Worm (Caenorhabditis elegans) whole organism, mixed stage, embryonic: Measurements from ENCODE around the gene W10G6.1.

Source experiments
- M03D4.4 ChIP-seq: sonication (generic microtip); optimal IDR thresholded peaks from 2 replicates; lab custom pipeline; 2017; ENCODE audit warnings: mild to moderate bottlenecking, missing genetic modification characterization, missing compliant biosample characterization
- bed-3 ChIP-seq: fragments of 200-800 bp; sonication (Bioruptor generic); optimal IDR thresholded peaks from 3 replicates; lab custom pipeline; 2018; ENCODE audit warnings: mild to moderate bottlenecking, missing genetic modification characterization, moderate library complexity, missing compliant biosample characterization
- blmp-1 ChIP-seq: fragments of 150-350 bp; optimal IDR thresholded peaks from 2 replicates; lab custom pipeline; 2014; ENCODE audit warnings: missing biosample characterization, missing genetic modification characterization
- ceh-39 ChIP-seq: fragments of 150-350 bp; optimal IDR thresholded peaks from 2 replicates; lab custom pipeline; 2014; ENCODE audit warnings: missing biosample characterization, missing genetic modification characterization
- ceh-43 ChIP-seq: fragments of 200-800 bp; sonication (Bioruptor generic); optimal IDR thresholded peaks from 2 replicates; lab custom pipeline; 2018; ENCODE audit warnings: mild to moderate bottlenecking, missing genetic modification characterization, moderate library complexity, missing compliant biosample characterization
- ces-1 ChIP-seq: fragments of 150-350 bp; optimal IDR thresholded peaks from 2 replicates; lab custom pipeline; 2014; ENCODE audit warnings: missing biosample characterization, missing genetic modification reagents, missing genetic modification characterization
- cnd-1 ChIP-seq: fragments of 200-800 bp; sonication (Bioruptor generic); optimal IDR thresholded peaks from 2 replicates; lab custom pipeline; 2018; ENCODE audit warnings: mild to moderate bottlenecking, missing genetic modification characterization, missing compliant biosample characterization
- drap-1 ChIP-seq: fragments of 200-800 bp; sonication (Bioruptor generic); optimal IDR thresholded peaks from 3 replicates; lab custom pipeline; 2018; ENCODE audit warnings: mild to moderate bottlenecking, missing genetic modification characterization, missing compliant biosample characterization
- flh-1 ChIP-seq: fragments of 200-800 bp; sonication (Bioruptor generic); optimal IDR thresholded peaks from 2 replicates; lab custom pipeline; 2018; ENCODE audit warnings: mild to moderate bottlenecking, missing genetic modification characterization, moderate library complexity, missing compliant biosample characterization
- ham-2 ChIP-seq: fragments of 200-800 bp; sonication (Bioruptor generic); optimal IDR thresholded peaks from 2 replicates; lab custom pipeline; 2018; ENCODE audit warnings: mild to moderate bottlenecking, missing genetic modification characterization, missing compliant biosample characterization
- hlh-1 ChIP-seq: fragments of 150-350 bp; optimal IDR thresholded peaks from 2 replicates; lab custom pipeline; 2014; ENCODE audit warnings: missing biosample characterization, missing genetic modification reagents, missing genetic modification characterization
- lin-13 ChIP-seq: fragments of 150-350 bp; optimal IDR thresholded peaks from 2 replicates; lab custom pipeline; 2014; ENCODE audit warnings: missing biosample characterization, missing genetic modification characterization
- lin-32 ChIP-seq: fragments of 200-800 bp; sonication (Bioruptor generic); optimal IDR thresholded peaks from 2 replicates; lab custom pipeline; 2018; ENCODE audit warnings: mild to moderate bottlenecking, missing genetic modification characterization, missing compliant biosample characterization
- lsy-2 ChIP-seq: fragments of 150-350 bp; optimal IDR thresholded peaks from 2 replicates; lab custom pipeline; 2014; ENCODE audit warnings: missing biosample characterization, missing genetic modification characterization
- mab-5 ChIP-seq: fragments of 150-350 bp; optimal IDR thresholded peaks from 2 replicates; lab custom pipeline; 2014; ENCODE audit warnings: missing biosample characterization, missing genetic modification characterization
- mep-1 ChIP-seq: fragments of 150-350 bp; optimal IDR thresholded peaks from 2 replicates; lab custom pipeline; 2017; ENCODE audit warnings: missing biosample characterization, missing genetic modification reagents, missing genetic modification characterization, inconsistent platforms
- mls-2 ChIP-seq: sonication (generic microtip); optimal IDR thresholded peaks from 2 replicates; lab custom pipeline; 2016; ENCODE audit warnings: mild to moderate bottlenecking, missing genetic modification characterization, moderate library complexity, missing compliant biosample characterization
- nhr-12 ChIP-seq: fragments of 150-350 bp; optimal IDR thresholded peaks from 2 replicates; lab custom pipeline; 2014; ENCODE audit warnings: missing biosample characterization, missing genetic modification characterization
- nhr-2 ChIP-seq: fragments of 150-350 bp; optimal IDR thresholded peaks from 2 replicates; lab custom pipeline; 2014; ENCODE audit warnings: missing biosample characterization, missing genetic modification characterization
- nhr-237 ChIP-seq: fragments of 150-350 bp; optimal IDR thresholded peaks from 2 replicates; lab custom pipeline; 2014; ENCODE audit warnings: missing biosample characterization, missing genetic modification characterization
- nhr-28 ChIP-seq: fragments of 150-350 bp; optimal IDR thresholded peaks from 2 replicates; lab custom pipeline; 2014; ENCODE audit warnings: missing biosample characterization, missing genetic modification characterization
- nhr-76 ChIP-seq: sonication (generic microtip); optimal IDR thresholded peaks from 2 replicates; lab custom pipeline; 2017; ENCODE audit warnings: missing biosample characterization, missing genetic modification characterization
- pha-4 ChIP-seq: fragments of 150-350 bp; optimal IDR thresholded peaks from 2 replicates; lab custom pipeline; 2018; ENCODE audit warnings: missing biosample characterization, missing genetic modification reagents, missing genetic modification characterization
- snpc-4 ChIP-seq: fragments of 150-350 bp; optimal IDR thresholded peaks from 2 replicates; lab custom pipeline; 2014; ENCODE audit warnings: missing biosample characterization, missing genetic modification characterization
- sptf-1 ChIP-seq: sonication (generic microtip); optimal IDR thresholded peaks from 2 replicates; lab custom pipeline; 2017; ENCODE audit warnings: mild to moderate bottlenecking, missing genetic modification characterization, moderate library complexity, missing compliant biosample characterization
- unc-120 ChIP-seq: sonication (generic microtip); optimal IDR thresholded peaks from 2 replicates; lab custom pipeline; 2017; ENCODE audit warnings: missing genetic modification characterization, missing compliant biosample characterization; ENCODE audit not compliant: poor library complexity, severe bottlenecking
- unc-39 ChIP-seq: fragments of 150-350 bp; optimal IDR thresholded peaks from 2 replicates; lab custom pipeline; 2014; ENCODE audit warnings: missing biosample characterization, missing genetic modification characterization
- unc-62 ChIP-seq: fragments of 150-350 bp; optimal IDR thresholded peaks from 2 replicates; lab custom pipeline; 2014; ENCODE audit warnings: missing biosample characterization, missing genetic modification reagents, missing genetic modification characterization
- zip-8 ChIP-seq: fragments of 150-350 bp; optimal IDR thresholded peaks from 2 replicates; lab custom pipeline; 2014; ENCODE audit warnings: missing biosample characterization, missing genetic modification characterization
- ztf-11 ChIP-seq: fragments of 150-350 bp; optimal IDR thresholded peaks from 2 replicates; lab custom pipeline; 2014; ENCODE audit warnings: missing biosample characterization, missing genetic modification characterization

The W10G6.1 gene

DNA sequence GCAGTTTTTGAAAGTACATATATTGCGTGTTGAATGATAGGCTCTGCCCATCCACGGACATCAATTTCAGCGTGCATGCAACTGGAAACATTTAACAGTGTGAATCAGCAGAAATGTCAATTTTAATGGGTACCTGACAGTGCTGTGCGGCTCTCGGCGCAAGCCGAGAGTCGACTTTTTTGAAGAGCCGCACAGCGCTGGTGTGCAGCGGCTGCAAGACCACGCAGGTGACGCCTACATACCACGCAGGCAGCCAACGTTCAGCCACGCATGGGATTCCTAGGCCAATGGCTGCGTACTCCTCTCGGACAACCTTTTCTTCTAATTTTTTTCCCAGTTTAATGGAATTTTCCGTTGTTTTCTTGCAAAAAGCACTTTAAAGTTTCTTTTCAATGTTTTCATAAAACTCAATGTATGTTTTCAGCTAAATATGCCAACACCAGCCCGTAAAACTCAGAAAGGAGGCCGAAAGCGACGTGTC, at the start of gene W10G6.1:
Gene W10G6.1 (plus strand): TSS at position 431 of the 481 bp plus-strand sequence.
- TF ChIP-seq drap-1 (no peak), bed-3 (GFP tag; lab: Kevin White, UChicago) (no peak), mls-2 (tag; lab: Kevin White, UChicago) (no peak), lsy-2 (no peak), unc-62 (GFP tag; lab: Kevin White, UChicago) (no peak), sptf-1 (tag; lab: Kevin White, UChicago) (no peak)
- TF ChIP-seq, all 35 proteins: peak for 0

DNA sequence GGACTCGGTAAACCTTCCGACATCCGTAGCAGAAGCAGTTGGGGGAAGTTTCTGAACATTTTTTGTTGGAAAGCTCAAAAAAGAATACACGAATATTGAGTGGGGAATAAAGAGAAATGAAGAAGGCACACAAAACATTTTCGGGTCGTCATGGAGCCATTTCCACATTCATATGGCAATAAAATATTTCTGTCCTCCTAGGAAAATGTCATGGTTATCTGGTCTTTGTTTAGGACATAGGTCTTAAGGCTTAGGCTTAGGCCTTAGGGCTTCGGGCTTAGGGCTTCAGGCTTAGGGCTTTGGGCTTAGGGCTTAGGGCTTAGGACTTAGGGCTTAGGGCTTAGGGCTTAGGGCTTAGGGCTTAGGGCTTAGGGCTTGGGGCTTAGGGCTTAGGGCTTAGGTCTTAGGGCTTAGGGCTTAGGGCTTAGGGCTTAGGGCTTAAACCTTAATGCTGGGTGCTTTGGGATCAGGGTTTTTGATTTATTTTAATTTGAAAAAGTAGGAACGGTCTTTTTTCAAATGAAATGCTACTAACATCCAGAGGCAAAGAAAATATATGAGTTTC, 45.7 kb upstream of the W10G6.1 start, which contains the start of gene R11.3:
Gene R11.3 (minus strand): TSS at position 51 of the 565 bp plus-strand sequence.
- TF ChIP-seq unc-39 (tag; lab: Kevin White, UChicago) (no peak), mls-2 (tag; lab: Kevin White, UChicago) (no peak), lsy-2 (no peak), pha-4 (no peak), mab-5 (tag; lab: Kevin White, UChicago) (no peak), ceh-39 (no peak), mep-1 (no peak), unc-62 (GFP tag; lab: Kevin White, UChicago) (no peak), ceh-43 (no peak), cnd-1 (tag; lab: Kevin White, UChicago) (no peak), nhr-12 (tag; lab: Kevin White, UChicago) (no peak), snpc-4 (tag; lab: Kevin White, UChicago) (no peak), ham-2 (GFP tag; lab: Kevin White, UChicago) (no peak), nhr-76 (no peak)

DNA sequence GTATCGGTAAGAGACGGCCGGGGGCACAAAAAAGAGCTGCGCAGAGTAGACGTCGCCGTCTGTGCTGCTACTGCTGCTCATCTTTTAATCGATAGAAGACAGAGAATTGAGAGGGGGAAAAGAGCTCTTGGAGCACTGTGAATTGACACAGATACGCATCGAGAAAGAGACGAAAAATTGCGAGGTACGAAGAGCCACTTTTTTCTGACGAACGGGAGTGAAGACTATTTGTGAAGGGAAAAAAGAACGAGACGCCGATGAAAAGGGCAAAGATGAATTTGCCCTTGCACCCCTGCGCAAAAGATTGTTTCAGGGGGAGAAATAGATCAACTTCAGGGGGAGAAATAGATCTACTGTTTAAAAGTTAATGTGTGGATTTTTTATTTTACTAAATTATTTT, 42.8 kb upstream of the W10G6.1 start:
- TF ChIP-seq nhr-76 = no peak
- TF ChIP-seq cnd-1 (tag; lab: Kevin White, UChicago) = peak; percentile 19
- TF ChIP-seq sptf-1 (tag; lab: Kevin White, UChicago) = peak; percentile 36

DNA sequence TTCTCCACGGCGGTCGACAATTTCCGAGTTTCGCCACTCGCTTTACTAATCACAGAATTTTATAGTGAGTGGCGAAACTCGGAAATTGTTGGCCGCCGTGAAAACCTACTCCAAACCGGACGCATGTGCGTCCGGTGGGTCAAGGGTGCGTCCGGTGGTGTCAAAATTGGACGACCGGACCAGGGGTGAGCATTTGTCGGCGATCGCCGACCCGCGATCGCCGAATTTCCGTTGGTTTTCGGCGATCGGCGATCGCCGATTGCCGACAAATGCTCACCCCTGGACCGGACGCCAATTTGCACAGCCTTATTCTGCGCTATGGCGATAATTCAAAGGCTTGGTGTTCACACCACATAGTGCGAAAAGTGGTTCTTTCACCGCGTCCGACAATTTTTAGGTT, 40.7 kb upstream of the W10G6.1 start:
- TF ChIP-seq unc-62 (GFP tag; lab: Kevin White, UChicago) (no peak), nhr-28 (tag; lab: Kevin White, UChicago) (no peak), lsy-2 (no peak), ces-1 (GFP tag; lab: Kevin White, UChicago) (no peak), pha-4 (no peak), zip-8 (tag; lab: Kevin White, UChicago) (no peak), ham-2 (GFP tag; lab: Kevin White, UChicago) (no peak), unc-120 (tag; lab: Kevin White, UChicago) (no peak), blmp-1 (tag; lab: Kevin White, UChicago) (no peak), lin-32 (GFP tag; lab: Kevin White, UChicago) (no peak), snpc-4 (tag; lab: Kevin White, UChicago) (no peak), mep-1 (no peak)
- TF ChIP-seq, all 35 proteins: peak for 0

DNA sequence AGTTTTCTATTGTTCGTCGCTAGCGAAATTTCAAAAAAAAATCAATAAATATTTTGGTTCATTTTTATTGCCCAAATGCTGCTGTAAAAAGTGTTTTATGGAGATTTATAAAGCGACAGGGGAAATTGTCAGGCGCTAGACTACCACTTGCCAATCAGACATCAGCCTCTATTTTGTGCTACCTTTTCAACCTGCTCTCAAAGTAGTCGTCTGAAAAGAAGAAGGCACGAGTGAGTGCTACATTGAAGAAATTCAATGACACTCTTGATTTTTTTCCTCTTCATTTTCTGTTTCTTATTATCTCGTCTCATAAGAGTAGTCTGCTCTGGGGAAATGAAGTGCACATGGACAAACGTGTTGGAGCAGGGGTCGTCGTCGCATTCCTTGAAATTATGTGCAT, 39.1 kb upstream of the W10G6.1 start:
- TF ChIP-seq nhr-76 (no peak), blmp-1 (tag; lab: Kevin White, UChicago) (no peak), lin-13 (tag; lab: Kevin White, UChicago) (no peak), ztf-11 (tag; lab: Kevin White, UChicago) (no peak), unc-120 (tag; lab: Kevin White, UChicago) (peak; percentile 33), cnd-1 (tag; lab: Kevin White, UChicago) (no peak), sptf-1 (tag; lab: Kevin White, UChicago) (no peak), pha-4 (no peak), unc-62 (GFP tag; lab: Kevin White, UChicago) (peak; percentile 10), ceh-39 (peak; percentile 27), ces-1 (GFP tag; lab: Kevin White, UChicago) (peak; percentile 71), mep-1 (peak; percentile 61), mab-5 (tag; lab: Kevin White, UChicago) (no peak), ham-2 (GFP tag; lab: Kevin White, UChicago) (no peak), nhr-237 (tag; lab: Kevin White, UChicago) (peak; percentile 84), lsy-2 (peak; percentile 21), hlh-1 (no peak), M03D4.4 (no peak)
- TF ChIP-seq, all 35 proteins: peak for 7

DNA sequence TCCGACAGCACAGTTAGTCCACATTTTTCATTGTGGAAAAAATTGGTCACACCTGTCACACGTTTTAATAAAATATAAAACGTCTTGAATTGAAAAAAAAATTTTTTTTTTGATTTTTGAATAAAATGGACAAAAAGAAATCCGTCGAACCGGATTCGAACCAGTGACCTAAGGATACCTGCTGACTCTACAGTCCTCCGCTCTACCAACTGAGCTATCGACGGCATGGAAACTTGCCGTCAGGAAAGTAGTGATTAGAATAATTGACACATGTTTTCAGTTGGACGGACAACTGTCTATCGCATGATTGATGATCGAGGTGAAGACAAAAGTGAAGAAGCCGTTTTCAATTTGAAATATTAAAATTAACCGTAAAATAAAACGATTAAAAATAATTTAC, 36.9 kb upstream of the W10G6.1 start:
- TF ChIP-seq nhr-2 (tag; lab: Kevin White, UChicago) (no peak), lin-32 (GFP tag; lab: Kevin White, UChicago) (no peak), ceh-43 (no peak), flh-1 (no peak), unc-120 (tag; lab: Kevin White, UChicago) (no peak)
- TF ChIP-seq, all 35 proteins: peak for 0
